Worm (Caenorhabditis elegans) whole organism, late embryonic: ENCODE data around the gene pst-1.

ENCODE experiments used
- ceh-24 ChIP-seq: sonication (generic microtip); optimal IDR thresholded peaks from 2 replicates; lab custom pipeline; 2016; ENCODE audit warnings: mild to moderate bottlenecking, missing genetic modification characterization, missing compliant biosample characterization
- mec-3 ChIP-seq: sonication (generic microtip); optimal IDR thresholded peaks from 2 replicates; lab custom pipeline; 2016; ENCODE audit warnings: borderline replicate concordance, missing genetic modification characterization, missing compliant biosample characterization
- pag-3 ChIP-seq: sonication (generic microtip); optimal IDR thresholded peaks from 2 replicates; lab custom pipeline; 2016; ENCODE audit warnings: missing compliant biosample characterization, missing genetic modification characterization, borderline replicate concordance
- sox-2 ChIP-seq: fragments of 200-800 bp; sonication (Bioruptor generic); IDR thresholded peaks from 2 replicates; pipeline ENCODE4 v1.3.6; 2022; ENCODE audit warnings: missing genetic modification reagents, missing genetic modification characterization, missing compliant biosample characterization

DNA sequence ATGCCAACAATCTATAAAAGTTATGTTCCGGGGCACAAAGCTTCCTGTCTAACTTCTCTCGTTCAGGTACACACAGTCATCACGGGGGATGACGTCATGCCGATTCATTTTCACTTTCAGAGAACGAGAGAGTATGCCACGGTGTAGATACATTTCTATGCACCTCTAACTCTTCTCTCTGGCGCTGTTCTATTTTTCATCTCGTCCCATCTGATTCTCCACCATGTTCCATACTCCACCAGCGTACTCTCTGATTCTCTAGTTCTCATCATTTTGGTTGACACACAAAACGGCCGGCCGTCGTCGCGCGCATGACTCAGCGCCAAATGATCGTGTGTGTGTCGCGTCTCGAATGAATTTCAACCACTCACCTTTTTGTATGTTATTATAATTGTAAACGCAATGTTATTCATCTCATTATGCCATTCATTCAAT, 57.1 kb downstream of the pst-1 start:
- TF ChIP-seq pag-3 (no peak), sox-2 (GFP tag; lab: Robert Waterston, UW) (no peak), mec-3 (tag; lab: Kevin White, UChicago) (no peak), ceh-24 (tag; lab: Kevin White, UChicago) (no peak)
